Worm (Caenorhabditis elegans) whole organism, young adult: Measurements from ENCODE around the gene cox-6A.

Source experiments
- ccch-3 ChIP-seq: fragments of 200-800 bp; sonication (Bioruptor generic); optimal IDR thresholded peaks from 2 replicates; lab custom pipeline; 2018; ENCODE audit warnings: mild to moderate bottlenecking, missing genetic modification characterization, missing compliant biosample characterization
- tbp1 ChIP-seq: fragments of 200-800 bp; sonication (Bioruptor generic); optimal IDR thresholded peaks from 2 replicates; lab custom pipeline; 2018; ENCODE audit warnings: mild to moderate bottlenecking, missing genetic modification characterization, missing compliant biosample characterization
- ztf-26 ChIP-seq: sonication (generic microtip); optimal IDR thresholded peaks from 2 replicates; lab custom pipeline; 2017; ENCODE audit warnings: missing genetic modification characterization, missing compliant biosample characterization

DNA sequence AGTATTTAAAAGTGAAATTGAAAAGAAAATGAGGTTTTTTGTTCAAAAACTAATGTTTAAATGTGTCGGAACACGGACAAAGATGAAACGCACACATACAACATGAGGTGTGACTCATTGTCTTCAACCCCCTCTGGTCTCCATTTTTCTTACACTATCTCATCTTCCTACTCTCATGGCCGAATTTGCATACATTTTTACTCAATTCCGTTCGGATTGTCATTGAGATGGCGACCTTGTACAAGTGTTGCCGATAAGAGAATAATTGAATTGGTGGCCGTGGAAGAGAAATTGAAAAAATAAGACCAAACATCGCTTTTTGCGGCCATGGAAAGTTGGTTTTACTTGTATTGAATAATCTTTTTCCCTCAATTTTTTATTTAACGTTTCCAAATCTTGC lies 34.3 kb upstream of the cox-6A start, which contains the start of gene txbp-3:
- TF ChIP-seq ztf-26 (tag; lab: Kevin White, UChicago) = no peak
- no peak for TF ChIP-seq tbp1 (GFP tag; lab: Kevin White, UChicago)
- TF ChIP-seq ccch-3 (GFP tag; lab: Kevin White, UChicago) = no peak
